Worm (Caenorhabditis elegans): ENCODE data around the gene C34F11.8.

- no peak for TF ChIP-seq lin-15B (tag; optimal IDR thresholded peaks at IDR 0.05)
- TF ChIP-seq set-16 (GFP tag; IDR thresholded peaks at IDR 0.05) = no peak
- TF ChIP-seq pha-4 (GFP tag; IDR thresholded peaks at IDR 0.05) = no peak
- TF ChIP-seq pha-4 (tag; optimal IDR thresholded peaks at IDR 0.05) = no peak
- TF ChIP-seq egl-27 (tag; optimal IDR thresholded peaks at IDR 0.05) = no peak
Measured at ce11 chrII:5205286-5205685, 5.5 kb downstream of the C34F11.8 start.
